Worm (Caenorhabditis elegans): ENCODE data around the gene srt-8.

Gene srt-8

DNA sequence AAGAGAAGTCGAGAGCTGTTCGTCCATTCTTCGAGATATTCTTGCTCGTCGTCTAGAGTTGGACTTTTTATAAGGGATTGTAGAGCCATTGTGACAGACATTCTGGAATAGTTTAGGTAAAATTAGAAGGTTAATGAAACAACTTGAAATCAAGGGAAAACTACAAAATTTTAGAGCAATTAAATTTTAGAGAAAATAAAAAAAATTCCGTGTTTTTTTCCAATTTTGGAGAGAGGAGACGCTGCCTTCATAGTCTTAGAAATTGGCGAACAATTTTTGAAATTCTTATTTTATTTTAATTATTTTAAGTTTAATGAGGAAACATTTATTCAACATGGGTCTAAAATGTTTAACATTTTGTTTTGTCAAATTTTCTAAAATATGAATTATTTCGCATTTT is 14.8 kb upstream of the srt-8 start, which contains the start of gene C50H11.13:
Gene C50H11.13 (minus strand): TSS at position 101 of the 400 bp plus-strand sequence.
- TF ChIP-seq lin-11 (tag; optimal IDR thresholded peaks at IDR 0.05) (no peak), unc-62 (GFP tag; optimal IDR thresholded peaks at IDR 0.05) (no peak), snpc-4 (tag; optimal IDR thresholded peaks at IDR 0.05) (no peak), nhr-25 (tag; optimal IDR thresholded peaks at IDR 0.05) (no peak), elt-3 (tag; optimal IDR thresholded peaks at IDR 0.05) (no peak), nhr-77 (tag; optimal IDR thresholded peaks at IDR 0.05) (no peak), nhr-21 (tag; optimal IDR thresholded peaks at IDR 0.05) (no peak), nhr-12 (tag; optimal IDR thresholded peaks at IDR 0.05) (no peak)

DNA sequence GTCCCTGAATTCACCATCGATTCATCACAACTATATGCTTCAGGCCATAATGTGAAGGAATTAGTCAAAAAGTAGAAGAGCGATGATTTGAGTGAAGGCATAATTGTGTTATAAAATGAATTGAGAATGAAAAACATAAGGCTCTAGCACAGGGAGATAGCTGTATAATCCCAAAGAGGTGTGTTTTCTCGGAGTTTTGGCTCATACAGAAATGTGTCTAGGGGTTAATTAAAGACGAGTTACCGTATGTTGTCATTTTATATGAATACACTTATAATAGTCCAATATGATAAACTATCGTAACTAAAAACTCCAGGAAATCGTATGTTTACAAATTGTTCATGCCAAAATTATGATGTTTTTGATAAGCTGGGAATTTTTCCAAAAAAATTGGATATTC is 5.6 kb upstream of the srt-8 start, which contains the start of gene srt-5:
Gene srt-5 (minus strand): TSS at position 101 of the 400 bp plus-strand sequence.
- TF ChIP-seq nhr-129 (tag; optimal IDR thresholded peaks at IDR 0.05) (no peak), zag-1 (tag; optimal IDR thresholded peaks at IDR 0.05) (no peak), alr-1 (tag; optimal IDR thresholded peaks at IDR 0.05) (no peak), nhr-77 (tag; optimal IDR thresholded peaks at IDR 0.05) (no peak), peb-1 (tag; optimal IDR thresholded peaks at IDR 0.05) (no peak), nhr-11 (tag; optimal IDR thresholded peaks at IDR 0.05) (no peak), ztf-11 (tag; optimal IDR thresholded peaks at IDR 0.05) (no peak), unc-55 (GFP tag; optimal IDR thresholded peaks at IDR 0.05) (no peak), mdl-1 (tag; optimal IDR thresholded peaks at IDR 0.05) (no peak), sma-3 (GFP tag; optimal IDR thresholded peaks at IDR 0.05) (no peak), aly-2 (tag; optimal IDR thresholded peaks at IDR 0.05) (no peak)

DNA sequence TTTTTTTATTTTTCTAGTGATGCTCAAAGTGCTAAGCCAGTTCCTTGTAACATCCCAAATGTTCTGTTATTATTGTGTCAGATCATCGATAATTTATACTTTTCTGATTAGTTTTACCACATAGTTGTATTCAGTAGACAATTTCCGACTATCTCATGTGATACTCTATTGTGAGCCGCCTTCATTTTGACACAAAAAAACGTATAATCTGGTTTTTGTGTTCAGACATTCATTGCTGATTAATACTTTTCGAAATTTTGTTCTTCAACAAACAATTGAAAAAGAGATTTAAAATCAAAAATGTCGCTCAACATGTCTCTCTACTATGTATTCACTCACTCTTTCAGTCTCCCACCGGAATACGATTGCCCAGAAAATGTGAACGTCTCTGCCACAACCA is 4.9 kb upstream of the srt-8 start, which contains the start of gene srt-7:
Gene srt-7 (plus strand): TSS at position 301 of the 400 bp plus-strand sequence.
- TF ChIP-seq mab-5 (tag; optimal IDR thresholded peaks at IDR 0.05), result no peak
- TF ChIP-seq nhr-129 (tag; optimal IDR thresholded peaks at IDR 0.05), result no peak
- no peak for TF ChIP-seq F13H6.1 (tag; optimal IDR thresholded peaks at IDR 0.05)
- TF ChIP-seq ztf-11 (tag; optimal IDR thresholded peaks at IDR 0.05), result no peak
- TF ChIP-seq R02D3.7 (tag; optimal IDR thresholded peaks at IDR 0.05), result no peak
- no peak for TF ChIP-seq Y55F3AM.14 (GFP tag; optimal IDR thresholded peaks at IDR 0.05)

DNA sequence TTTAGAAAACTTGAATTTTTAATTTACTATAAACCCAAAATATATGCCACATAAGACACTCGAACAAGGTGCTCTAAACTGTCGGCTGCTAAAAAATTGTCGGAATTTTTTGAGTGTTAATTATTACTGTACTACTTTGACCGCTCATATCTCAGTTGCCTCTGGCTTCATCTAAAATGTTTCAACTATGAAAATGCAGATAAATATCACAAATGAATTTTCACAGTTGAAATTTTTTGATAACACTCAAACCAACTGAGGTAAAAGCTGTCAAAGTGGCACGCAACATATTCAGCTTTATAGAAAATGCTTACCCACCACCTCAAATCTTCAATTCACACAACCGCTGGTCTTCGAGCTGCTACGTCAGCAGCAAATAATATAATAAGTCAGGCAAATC is 2.4 kb downstream of the srt-8 start, which contains the start of gene acs-21:
Gene acs-21 (plus strand): TSS at position 301 of the 400 bp plus-strand sequence.
- no peak for TF ChIP-seq aly-2 (tag; optimal IDR thresholded peaks at IDR 0.05)
- no peak for TF ChIP-seq nhr-21 (tag; optimal IDR thresholded peaks at IDR 0.05)
- no peak for TF ChIP-seq egl-27 (tag; optimal IDR thresholded peaks at IDR 0.05)
- no peak for TF ChIP-seq mdl-1 (tag; optimal IDR thresholded peaks at IDR 0.05)
- TF ChIP-seq ZK546.5 (tag; optimal IDR thresholded peaks at IDR 0.05), result no peak
- TF ChIP-seq lsy-2 (tag; optimal IDR thresholded peaks at IDR 0.05), result no peak

DNA sequence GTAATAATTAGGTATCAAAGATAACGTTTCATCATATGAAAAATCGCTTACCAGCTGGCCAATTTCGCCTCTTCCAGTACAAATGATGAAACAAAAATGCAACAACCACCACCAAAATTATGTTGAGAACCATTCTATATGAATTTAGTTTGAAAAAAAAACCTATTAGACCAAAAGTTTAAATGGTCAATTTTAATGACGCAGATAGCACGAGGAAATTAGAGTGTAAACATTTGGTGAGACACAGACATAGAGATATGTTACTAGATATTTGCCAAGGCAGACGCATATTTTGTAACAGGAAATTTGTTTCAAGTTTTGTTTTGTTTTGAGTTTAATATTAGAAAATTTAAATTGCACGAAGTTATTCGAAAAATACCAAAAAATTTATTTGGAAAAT is 8.0 kb downstream of the srt-8 start, which contains the start of gene cyp-33C9:
Gene cyp-33C9 (minus strand): TSS at position 211 of the 400 bp plus-strand sequence.
- TF ChIP-seq nhr-23 (tag; optimal IDR thresholded peaks at IDR 0.05) (no peak), ZK546.5 (tag; optimal IDR thresholded peaks at IDR 0.05) (no peak), unc-55 (GFP tag; optimal IDR thresholded peaks at IDR 0.05) (no peak), ceh-16 (tag; optimal IDR thresholded peaks at IDR 0.05) (no peak), sma-3 (GFP tag; optimal IDR thresholded peaks at IDR 0.05) (no peak), alr-1 (tag; optimal IDR thresholded peaks at IDR 0.05) (no peak), fos-1 (tag; optimal IDR thresholded peaks at IDR 0.05) (peak; percentile 19), nhr-129 (tag; optimal IDR thresholded peaks at IDR 0.05) (peak; percentile 12), unc-39 (tag; optimal IDR thresholded peaks at IDR 0.05) (no peak), F13H6.1 (tag; optimal IDR thresholded peaks at IDR 0.05) (no peak), C34F6.9 (tag; optimal IDR thresholded peaks at IDR 0.05) (peak; percentile 50), blmp-1 (tag; optimal IDR thresholded peaks at IDR 0.05; ENCODE audit: insufficient read depth) (no peak), sma-9 (GFP tag; optimal IDR thresholded peaks at IDR 0.05) (peak; percentile 47), sma-9 (tag; optimal IDR thresholded peaks at IDR 0.05) (no peak), elt-1 (tag; optimal IDR thresholded peaks at IDR 0.05) (no peak)

Measured in whole organism, L2 larva.